Fruit fly (Drosophila melanogaster) ovary, adult (tissue): ENCODE data around the gene sNPF.

Experiments
- CG17801 ChIP-seq: fragments of 200-800 bp; optimal IDR thresholded peaks from 2 replicates; lab custom pipeline; 2019; ENCODE audit warnings: missing biosample characterization, mild to moderate bottlenecking, missing genetic modification characterization, moderate library complexity; ENCODE audit not compliant: partially characterized antibody

The sNPF gene

DNA sequence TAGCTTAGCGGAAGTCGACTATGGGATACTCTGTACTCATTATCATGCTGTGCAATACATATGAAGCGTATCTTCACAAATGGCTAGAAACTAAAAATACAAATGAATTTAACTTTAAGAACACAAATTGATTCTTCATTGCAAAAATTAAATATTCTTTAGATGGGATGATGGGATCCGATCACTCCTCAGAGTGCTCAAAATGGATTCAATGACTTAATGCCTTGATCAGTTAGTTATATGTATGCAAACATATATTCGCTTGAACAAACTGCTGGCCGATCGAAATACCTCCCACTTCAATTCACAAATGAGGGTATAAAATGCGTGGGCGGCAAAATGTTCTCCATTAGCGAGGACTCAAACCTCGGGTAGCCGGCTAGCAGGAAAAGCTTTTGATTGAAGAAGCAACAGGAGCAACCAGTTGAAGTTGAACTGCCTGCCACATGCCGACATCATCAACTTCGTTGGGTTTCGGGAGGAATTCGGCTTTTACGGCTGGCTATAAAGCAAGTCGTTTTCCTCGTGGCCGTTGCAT is at the start of gene sNPF:
Gene sNPF, plus strand, starts transcription at position 534 of the 538 bp plus-strand sequence.
- no peak for TF ChIP-seq CG17801

DNA sequence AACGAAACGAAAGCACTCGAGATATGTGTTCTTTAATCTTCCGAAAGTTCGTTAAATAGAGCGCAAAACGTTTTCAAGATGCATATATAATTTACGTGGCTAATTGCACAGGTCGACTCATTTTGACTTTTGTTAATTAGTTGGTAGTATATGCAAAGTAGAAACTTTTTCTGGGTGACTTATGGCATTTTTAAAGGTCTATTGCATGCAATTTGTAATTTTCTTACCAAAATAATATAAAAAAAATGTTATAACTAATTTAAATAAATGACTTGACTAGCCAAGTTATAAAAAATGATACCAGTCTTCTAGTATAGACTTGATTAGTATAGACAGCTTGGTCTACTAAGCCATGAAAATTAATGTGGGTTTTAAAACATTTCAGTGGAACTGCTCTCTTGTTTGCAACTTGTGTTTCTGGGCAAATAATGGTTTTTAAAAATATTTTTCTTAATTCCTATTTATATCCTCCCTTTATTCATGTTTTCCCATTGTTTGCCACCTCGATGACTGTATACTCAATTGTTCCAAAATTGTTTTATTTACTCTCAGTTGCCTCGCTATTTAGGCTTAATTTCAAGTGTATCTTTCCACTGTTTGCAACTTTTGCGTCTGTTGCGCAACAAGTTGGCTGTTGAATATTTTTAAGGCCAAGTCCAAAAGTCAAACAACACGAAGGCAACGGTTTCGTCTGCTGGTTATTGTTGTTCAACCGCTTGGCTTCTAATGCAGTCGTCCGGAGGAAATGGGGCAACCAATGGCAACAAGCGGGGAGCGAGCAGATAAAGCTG is 39.6 kb upstream of the sNPF start:
- no peak for TF ChIP-seq CG17801

DNA sequence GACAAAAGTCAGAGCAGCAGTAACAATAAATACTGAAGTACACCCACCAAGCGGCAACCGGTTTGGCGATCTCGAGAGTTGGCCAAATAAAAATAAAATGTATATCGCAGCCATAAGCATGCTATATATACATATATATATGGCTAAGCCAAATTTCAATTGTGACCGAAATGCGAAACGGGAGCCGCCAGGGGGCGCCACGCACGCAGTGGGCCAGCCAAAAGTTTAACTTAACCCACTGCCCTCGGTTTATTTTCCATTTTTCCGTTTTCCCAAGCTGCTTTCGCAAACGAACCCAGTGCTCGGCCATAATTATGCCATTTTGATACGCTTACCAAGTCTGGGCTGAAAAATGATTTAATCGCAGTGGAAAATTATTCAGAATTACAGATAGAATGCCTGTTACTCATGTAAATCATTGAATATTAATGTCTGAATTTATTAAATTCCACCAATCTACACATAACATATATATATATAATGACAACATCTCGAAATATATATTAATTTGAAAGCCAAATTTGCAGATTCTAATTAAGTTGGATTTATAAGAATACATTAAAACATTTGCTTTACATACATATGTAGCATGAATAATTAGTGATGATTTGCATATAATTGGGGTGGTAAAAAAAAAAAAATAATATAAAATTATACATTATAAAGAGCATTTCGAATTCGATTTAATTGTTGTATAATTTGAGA is 37.9 kb upstream of the sNPF start:
- TF ChIP-seq CG17801 = no peak

DNA sequence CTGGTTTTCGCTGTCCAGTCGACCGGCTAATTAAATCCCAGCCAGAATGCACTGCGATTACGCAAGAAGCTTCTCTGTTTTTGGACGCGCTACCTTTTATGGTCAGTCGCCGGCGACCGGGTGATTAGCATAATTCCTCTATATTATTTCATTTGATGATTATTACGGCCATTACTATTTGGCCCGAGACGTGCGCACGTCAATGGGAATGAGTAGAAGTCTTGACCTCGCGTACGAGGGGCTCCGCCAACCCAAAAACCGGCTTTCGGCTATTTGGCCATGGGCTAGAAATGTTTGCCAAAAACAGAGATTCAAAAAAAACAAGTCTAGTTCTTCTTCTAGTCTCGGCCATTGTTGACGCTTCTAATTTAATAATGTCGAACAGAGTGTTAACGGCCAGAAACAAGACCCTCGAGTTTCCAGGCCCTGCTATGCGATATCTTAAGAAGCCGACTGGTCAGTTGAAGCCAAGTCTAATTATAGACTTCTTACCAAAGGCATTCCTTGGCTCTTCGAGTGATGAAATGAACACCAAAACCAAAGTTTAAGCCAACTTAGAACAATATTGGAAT is 35.2 kb upstream of the sNPF start:
- TF ChIP-seq CG17801 = no peak

DNA sequence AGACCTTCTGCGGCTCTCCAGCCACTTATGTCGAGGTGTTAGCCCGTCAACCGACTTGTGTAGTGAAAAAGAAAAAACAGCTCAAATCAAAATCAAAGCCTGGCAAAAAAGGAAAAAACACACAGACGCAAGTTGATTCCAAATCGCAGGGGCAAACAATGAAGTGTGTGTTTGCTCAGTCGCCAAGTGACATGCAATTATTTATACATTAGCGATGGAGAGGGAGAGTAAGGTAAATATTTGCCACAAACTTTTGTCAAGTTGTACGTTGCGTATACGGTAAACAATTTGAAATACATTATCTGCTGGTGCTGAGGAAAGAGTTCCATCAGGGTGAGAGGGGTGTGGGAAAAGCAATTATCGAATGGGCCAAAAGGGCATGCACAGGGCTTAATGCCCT is 29.6 kb upstream of the sNPF start:
- no peak for TF ChIP-seq CG17801

DNA sequence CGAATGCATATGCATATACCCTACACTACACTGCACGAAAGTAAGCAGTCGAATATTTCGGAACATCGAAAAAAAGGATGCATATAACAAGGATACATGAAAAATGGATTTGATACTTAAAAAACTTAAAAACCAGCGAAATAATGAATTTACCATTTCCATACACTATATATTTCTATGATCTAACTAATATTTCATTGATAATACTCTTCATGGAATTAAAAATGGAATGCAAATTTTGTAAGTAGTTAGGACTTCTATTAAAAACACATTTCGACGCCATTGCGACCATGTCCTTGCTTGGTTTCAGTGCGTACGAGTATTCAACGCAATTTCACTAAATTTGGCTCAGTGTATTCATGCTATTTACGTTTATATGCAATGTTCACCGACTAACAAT is 25.6 kb upstream of the sNPF start:
- TF ChIP-seq CG17801 = no peak

DNA sequence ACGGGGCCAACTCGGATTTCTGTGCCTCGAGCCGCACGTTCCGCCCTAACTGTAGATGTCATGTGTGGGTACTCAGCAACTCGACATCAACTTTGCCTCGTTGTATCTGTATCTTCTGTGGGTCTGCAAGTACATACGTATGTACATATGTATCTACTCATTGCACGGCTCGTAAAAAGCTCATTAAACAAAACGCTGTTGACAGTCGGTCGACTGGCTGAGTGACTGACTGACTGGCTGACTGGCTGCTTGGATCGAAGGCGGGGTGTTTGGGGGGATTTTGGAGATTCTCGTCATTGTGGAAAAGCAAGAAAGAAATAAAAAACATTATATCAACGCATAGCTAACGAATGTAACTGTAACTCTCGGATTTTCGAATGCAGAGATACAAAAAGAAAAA is 23.4 kb upstream of the sNPF start:
- TF ChIP-seq CG17801 = no peak

DNA sequence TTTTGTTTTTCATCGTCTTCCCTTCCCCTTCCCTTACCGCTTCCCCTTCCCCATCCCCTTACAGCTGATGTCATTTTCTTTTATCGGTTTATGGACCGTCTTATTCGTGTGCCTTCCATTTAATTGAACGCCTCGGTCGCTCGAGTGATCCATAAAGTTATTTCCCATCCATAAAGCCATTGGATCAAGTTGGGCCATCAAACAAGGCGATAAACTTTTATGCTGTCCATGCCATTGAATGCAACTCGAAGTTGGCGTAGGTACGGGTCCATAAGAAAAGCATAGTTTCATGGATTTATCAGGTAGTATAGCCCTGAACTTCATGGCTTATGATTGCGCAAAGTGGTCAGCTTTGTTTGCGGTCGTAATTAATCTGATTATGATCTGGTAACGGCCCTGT is 22.7 kb upstream of the sNPF start:
- TF ChIP-seq CG17801 = no peak

DNA sequence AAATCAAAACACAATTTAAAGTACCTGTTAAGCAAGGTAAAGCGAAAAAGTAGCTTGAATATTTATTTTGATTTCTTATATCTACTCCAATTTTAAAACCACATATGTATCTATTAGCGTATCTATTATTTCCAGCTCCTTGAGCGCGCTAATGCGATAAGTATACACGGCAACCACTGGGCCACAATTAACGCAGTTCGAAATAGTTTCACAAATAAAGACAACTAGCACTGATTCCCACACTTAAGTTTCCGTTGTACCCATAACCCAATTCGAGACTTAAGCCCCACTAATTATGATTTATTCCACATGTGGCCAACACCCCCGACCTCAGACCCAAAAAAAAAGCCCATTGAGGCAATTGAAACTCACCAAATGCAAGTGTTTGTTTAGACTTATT is 11.3 kb upstream of the sNPF start:
- no peak for TF ChIP-seq CG17801

DNA sequence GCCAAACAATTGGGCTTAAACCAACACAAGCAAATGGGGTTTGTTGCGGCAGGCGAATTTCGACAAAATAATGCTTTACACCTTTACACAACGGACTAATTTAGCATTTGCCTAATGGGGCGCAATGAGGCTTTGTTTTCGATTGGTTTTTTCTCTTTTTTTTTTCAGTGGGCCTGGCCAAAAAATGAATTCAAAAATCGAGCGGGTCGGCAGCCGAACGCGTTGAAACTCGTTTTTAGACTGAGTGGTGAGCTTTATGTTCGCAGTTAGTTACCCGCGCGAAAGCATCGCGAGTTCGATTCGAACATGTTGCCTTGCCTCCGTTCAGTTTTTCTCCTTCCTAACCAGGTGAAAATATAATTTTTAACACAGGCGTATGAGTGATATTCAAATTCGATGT is 10.7 kb upstream of the sNPF start, which contains the start of gene CG43861:
Gene CG43861, minus strand, starts transcription at position 228 of the 400 bp plus-strand sequence.
- TF ChIP-seq CG17801 = no peak

DNA sequence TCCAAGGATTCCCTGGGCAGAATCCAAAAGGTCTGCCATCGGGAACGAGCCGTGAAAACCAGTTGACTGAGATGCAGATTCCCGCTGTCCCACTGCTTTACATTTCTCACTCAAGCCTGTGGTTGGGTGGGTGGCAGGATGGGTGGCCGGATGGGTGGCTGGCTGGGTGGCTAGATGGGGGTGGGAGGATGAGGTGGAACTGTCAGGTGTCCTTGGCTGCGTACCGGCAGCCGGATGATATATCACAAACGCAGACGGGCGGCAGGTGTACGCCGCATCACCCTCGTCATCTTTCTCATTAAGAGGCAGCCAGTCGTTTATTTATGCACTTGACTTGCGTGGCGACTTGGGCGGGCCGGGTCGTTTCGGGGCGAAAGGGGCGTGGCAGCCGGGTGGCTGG is 7.6 kb upstream of the sNPF start:
- no peak for TF ChIP-seq CG17801

DNA sequence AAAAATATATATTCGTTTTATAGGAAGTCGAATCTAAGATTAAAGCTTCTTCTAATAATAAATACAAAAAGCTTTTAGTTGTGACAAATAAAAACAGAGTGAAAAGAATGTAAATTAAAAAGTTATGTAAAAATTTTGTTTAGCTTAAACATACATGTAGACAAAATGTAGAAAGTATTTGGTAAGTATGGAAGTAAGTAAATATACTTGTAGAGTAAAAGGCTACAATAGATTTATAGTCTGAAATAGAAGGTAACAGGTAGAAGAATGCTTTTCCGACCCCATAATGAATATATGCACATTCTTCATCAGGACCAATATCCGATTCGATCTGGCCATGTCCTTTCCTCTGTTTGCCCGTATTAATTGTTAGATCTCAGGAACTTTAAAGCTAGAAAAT is 3.4 kb upstream of the sNPF start:
- no peak for TF ChIP-seq CG17801

DNA sequence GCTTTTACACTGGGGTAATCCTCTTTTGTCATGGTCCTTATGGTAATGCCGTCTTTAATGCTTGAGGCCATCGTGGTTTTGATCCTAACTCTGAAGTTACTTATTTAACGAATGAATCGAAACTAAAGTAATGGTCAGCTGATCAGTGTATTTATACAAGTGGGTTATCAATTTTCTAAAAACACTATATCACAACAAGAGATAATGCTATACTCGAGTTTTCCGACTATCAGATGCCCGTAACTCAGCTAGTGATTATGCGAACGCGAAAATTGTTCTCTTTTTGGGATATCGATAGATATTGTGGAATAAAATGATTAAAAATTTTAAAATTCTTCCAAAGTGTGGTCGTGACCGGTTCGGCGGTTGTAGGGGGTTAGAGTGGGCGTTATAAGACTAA is 2.0 kb upstream of the sNPF start, which contains the start of gene AANATL3:
Gene AANATL3, minus strand, starts transcription at position 101 of the 400 bp plus-strand sequence.
- no peak for TF ChIP-seq CG17801

DNA sequence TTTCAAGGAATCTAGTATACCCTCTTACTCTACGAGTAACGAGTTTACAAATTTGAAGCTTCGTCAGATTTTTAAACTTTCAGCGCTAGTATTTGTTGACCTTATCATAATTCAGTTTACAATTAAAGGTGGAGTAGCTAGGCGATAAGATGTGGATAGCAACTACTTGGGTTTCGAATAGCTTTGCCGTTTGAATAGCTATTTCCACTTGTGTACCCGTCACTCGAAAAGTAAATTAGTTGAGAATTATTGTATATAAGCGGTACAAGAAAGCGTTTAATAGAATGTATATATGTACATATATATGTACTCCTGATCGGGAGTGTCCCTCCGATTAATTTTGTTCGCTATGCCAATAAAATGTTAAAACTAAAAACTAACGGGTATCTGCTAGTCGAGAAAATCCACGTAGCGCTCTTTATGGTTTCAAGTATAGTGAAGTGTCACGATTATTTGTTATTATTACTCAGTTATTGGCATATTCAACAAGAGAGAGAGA is 1.3 kb upstream of the sNPF start:
- TF ChIP-seq CG17801 = no peak

DNA sequence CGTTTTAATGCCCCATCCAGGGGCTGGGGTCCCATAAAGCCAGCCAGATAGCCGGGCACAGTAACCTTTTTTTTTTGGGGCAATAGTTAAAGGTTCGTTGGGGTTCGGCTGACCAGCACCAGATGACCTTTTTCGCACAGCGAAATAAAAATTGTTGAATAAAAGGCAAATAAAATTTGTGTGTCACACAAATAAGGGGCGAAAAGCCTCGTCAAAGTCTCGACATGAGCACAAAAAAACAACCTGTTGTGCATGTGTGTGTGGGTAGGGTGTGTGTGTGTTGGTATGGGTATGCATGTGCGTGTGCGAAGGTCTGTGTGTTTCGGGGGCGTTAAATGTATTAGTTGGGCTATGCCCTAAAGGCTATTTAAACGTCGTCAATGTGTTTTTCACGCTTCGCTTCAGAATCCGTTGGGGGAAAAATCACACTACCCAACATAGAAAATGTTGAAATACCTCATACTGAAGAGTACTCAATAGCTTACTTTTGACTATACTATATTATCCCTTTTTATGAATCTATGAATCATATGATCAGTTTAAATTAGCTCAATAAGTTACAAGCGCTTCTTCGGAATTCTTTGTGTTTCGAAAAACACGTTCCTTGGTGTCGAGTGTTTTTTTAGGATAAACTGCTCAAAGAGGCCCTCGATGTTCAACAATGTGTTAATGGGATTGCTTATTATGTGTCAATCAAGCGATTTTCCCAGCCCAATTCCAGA is 23.6 kb downstream of the sNPF start:
- no peak for TF ChIP-seq CG17801

DNA sequence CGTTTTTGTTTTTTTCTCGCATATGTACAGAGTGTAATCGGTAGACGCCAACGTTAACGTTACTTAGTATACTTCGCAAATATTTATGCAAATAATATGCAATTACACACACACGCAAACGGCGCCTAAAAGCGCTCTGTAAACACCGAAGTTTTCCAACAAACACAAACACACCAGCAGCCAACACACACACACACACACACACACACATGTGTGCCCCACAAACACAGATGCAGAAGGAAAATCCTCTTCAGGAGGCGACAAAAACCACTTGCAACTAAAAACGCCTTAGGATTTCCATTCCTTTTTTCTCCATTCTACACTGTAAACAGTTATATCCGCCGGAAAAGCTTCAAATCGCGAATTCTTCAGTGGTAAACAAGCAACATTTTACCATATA is 29.7 kb downstream of the sNPF start:
- TF ChIP-seq CG17801 = no peak
